Worm (Caenorhabditis elegans) whole organism, L1 larva: ENCODE results near the gene trpp-12.

ENCODE experiments used
- aha-1 ChIP-seq: fragments of 150-350 bp; optimal IDR thresholded peaks from 2 replicates; lab custom pipeline; 2014; ENCODE audit warnings: missing biosample characterization, missing genetic modification characterization
- ama-1 ChIP-seq: fragments of 150-350 bp; optimal IDR thresholded peaks from 2 replicates; lab custom pipeline; 2014
- ces-1 ChIP-seq: fragments of 150-350 bp; optimal IDR thresholded peaks from 2 replicates; lab custom pipeline; 2014; ENCODE audit warnings: missing biosample characterization, missing genetic modification reagents, missing genetic modification characterization
- dpl-1 ChIP-seq, 3 experiments: fragments of 150-350 bp in 2 of 3; sonication (generic microtip) in 1 of 3; optimal IDR thresholded peaks; 2 replicates each; lab custom pipeline; 2014 to 2017; ENCODE audit warnings: missing biosample characterization in 3 of 3, missing genetic modification characterization in 3 of 3, missing genetic modification reagents in 3 of 3
- fkh-10 ChIP-seq: sonication (generic microtip); optimal IDR thresholded peaks from 2 replicates; lab custom pipeline; 2017; ENCODE audit warnings: missing biosample characterization, missing genetic modification reagents, missing genetic modification characterization
- lin-14 ChIP-seq: fragments of 200-800 bp; sonication (Bioruptor generic); optimal IDR thresholded peaks from 2 replicates; lab custom pipeline; 2018; ENCODE audit warnings: mild to moderate bottlenecking, missing genetic modification characterization, moderate library complexity, missing compliant biosample characterization
- lir-3 ChIP-seq: sonication (generic microtip); optimal IDR thresholded peaks from 2 replicates; lab custom pipeline; 2016; ENCODE audit warnings: mild to moderate bottlenecking, missing genetic modification characterization, moderate library complexity, missing compliant biosample characterization; ENCODE audit not compliant: poor library complexity
- mep-1 ChIP-seq: fragments of 150-350 bp; optimal IDR thresholded peaks from 2 replicates; lab custom pipeline; 2014; ENCODE audit warnings: missing biosample characterization, missing genetic modification characterization
- nhr-77 ChIP-seq: fragments of 150-350 bp; optimal IDR thresholded peaks from 2 replicates; lab custom pipeline; 2014; ENCODE audit warnings: missing biosample characterization, missing genetic modification characterization
- snpc-4 ChIP-seq: fragments of 150-350 bp; optimal IDR thresholded peaks from 2 replicates; lab custom pipeline; 2014; ENCODE audit warnings: missing biosample characterization, missing genetic modification characterization
- unc-62 ChIP-seq: fragments of 150-350 bp; optimal IDR thresholded peaks from 2 replicates; lab custom pipeline; 2014; ENCODE audit warnings: missing biosample characterization, missing genetic modification reagents, missing genetic modification characterization
- vab-15 ChIP-seq: sonication (generic microtip); optimal IDR thresholded peaks from 2 replicates; lab custom pipeline; 2017; ENCODE audit warnings: missing genotype, mild to moderate bottlenecking, missing genetic modification characterization, missing compliant biosample characterization
- ztf-11 ChIP-seq, 2 experiments: sonication (generic microtip); optimal IDR thresholded peaks; 2 replicates each; lab custom pipeline; 2016 to 2017; ENCODE audit warnings: missing genetic modification characterization in 2 of 2, missing biosample characterization in 1 of 2, missing compliant biosample characterization in 1 of 2

DNA sequence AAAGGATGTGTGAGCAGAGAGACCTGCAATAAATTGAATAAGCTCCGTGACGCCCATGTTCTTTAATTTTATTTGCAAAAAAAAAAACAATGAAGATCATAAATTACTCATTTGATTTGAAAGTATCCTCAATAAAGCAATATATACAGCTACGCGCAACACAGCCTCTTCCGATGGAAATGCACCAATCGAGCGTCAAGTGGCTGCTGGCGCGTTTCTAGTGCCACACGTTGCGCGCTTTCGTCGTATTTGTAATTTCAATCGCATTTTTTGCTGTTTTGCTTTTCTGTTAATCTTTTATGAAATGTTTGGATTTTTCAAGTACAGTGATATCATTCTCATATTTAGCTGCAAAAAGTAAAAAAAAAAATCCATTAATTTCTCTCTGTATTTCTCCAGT, 27.3 kb upstream of the trpp-12 start:
- TF ChIP-seq ama-1 (lab: Kevin White, UChicago) (no peak), fkh-10 (no peak), dpl-1 (GFP tag; optimal IDR thresholded peaks at IDR 0.05; lab: Kevin White, UChicago) (peak in 2 of 3 experiments; percentile 57 to 63), aha-1 (no peak), ces-1 (GFP tag; lab: Kevin White, UChicago) (no peak), vab-15 (tag; lab: Kevin White, UChicago) (no peak), snpc-4 (tag; lab: Kevin White, UChicago) (peak; percentile 58), unc-62 (GFP tag; lab: Kevin White, UChicago) (no peak), lin-14 (GFP tag; lab: Kevin White, UChicago) (peak; percentile 71), nhr-77 (tag; lab: Kevin White, UChicago) (no peak), mep-1 (tag; lab: Kevin White, UChicago) (peak; percentile 51), ztf-11 (tag; optimal IDR thresholded peaks at IDR 0.05; lab: Kevin White, UChicago) (no peak), lir-3 (no peak)
